Worm (Caenorhabditis elegans): ENCODE measurements around the gene B0294.3.
A peak's percentile ranks its signal among the peaks of the same experiment; 100 is the strongest.

Gene B0294.3

ce11 chrX:1890817-1891216, 1.2 kb upstream of the B0294.3 start:
- TF ChIP-seq hnd-1 (tag; optimal IDR thresholded peaks at IDR 0.05): no peak
- TF ChIP-seq ceh-36 (tag; optimal IDR thresholded peaks at IDR 0.05): no peak
- no peak for TF ChIP-seq ceh-13 (GFP tag; optimal IDR thresholded peaks at IDR 0.05)
- no peak for TF ChIP-seq F13C5.2 (tag; optimal IDR thresholded peaks at IDR 0.05)
- no peak for TF ChIP-seq hmbx-1 (tag; optimal IDR thresholded peaks at IDR 0.05)
- TF ChIP-seq scrt-1 (GFP tag; IDR thresholded peaks at IDR 0.05): no peak
- no peak for TF ChIP-seq ets-7 (tag; optimal IDR thresholded peaks at IDR 0.05)
- TF ChIP-seq tra-4 (tag; optimal IDR thresholded peaks at IDR 0.05): no peak

DNA sequence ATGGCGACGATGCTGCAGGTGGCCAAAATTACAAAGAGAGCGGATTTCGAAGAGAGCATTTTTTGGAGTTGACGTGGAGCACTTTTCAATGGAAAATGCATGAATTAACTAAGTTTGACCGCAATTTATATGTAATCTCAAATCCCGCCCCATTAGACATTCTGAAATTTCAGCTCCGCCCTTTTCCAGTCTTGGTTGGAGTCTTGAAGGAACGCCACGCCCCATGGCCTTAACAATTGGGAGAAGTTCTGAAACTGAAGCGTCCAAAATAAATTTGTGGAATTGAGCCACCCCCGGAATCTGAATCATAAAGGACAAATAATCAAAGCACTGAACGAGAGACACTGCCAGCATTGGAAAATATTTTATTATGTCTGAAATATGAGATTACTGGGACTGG, 5.3 kb downstream of the B0294.3 start, which contains the start of gene B0294.1:
Gene B0294.1 (minus strand): TSS at position 101 of the 400 bp plus-strand sequence.
- TF ChIP-seq scrt-1 (GFP tag; IDR thresholded peaks at IDR 0.05): no peak

ce11 chrX:1901480-1901879, 9.5 kb downstream of the B0294.3 start:
- TF ChIP-seq hmg-4 (GFP tag; optimal IDR thresholded peaks at IDR 0.05): no peak
- no peak for TF ChIP-seq B0310.2 (tag; optimal IDR thresholded peaks at IDR 0.05)
- TF ChIP-seq ceh-13 (GFP tag; optimal IDR thresholded peaks at IDR 0.05): no peak
- TF ChIP-seq tbx-37 (GFP tag; conservative IDR thresholded peaks at IDR 0.05): no peak
- TF ChIP-seq ets-7 (tag; optimal IDR thresholded peaks at IDR 0.05): no peak
- no peak for TF ChIP-seq ama-1 (optimal IDR thresholded peaks at IDR 0.05)
- no peak for TF ChIP-seq F13C5.2 (tag; optimal IDR thresholded peaks at IDR 0.05)

- TF ChIP-seq hmg-4 (GFP tag; optimal IDR thresholded peaks at IDR 0.05) (no peak), scrt-1 (GFP tag; IDR thresholded peaks at IDR 0.05) (no peak), ets-7 (tag; optimal IDR thresholded peaks at IDR 0.05) (no peak), aly-1 (tag; optimal IDR thresholded peaks at IDR 0.05) (no peak)
Observed at ce11 chrX:1907009-1907408, 15.0 kb downstream of the B0294.3 start.

- TF ChIP-seq pes-1 (GFP tag; IDR thresholded peaks at IDR 0.05): peak; percentile 43; the same call in 1 of the 2 replicates
- TF ChIP-seq hnd-1 (tag; optimal IDR thresholded peaks at IDR 0.05): no peak
- TF ChIP-seq tra-4 (tag; optimal IDR thresholded peaks at IDR 0.05): no peak
- TF ChIP-seq tbx-37 (GFP tag; conservative IDR thresholded peaks at IDR 0.05): peak; percentile 28; the same call in 1 of the 2 replicates
- peak; percentile 58 for TF ChIP-seq hmg-4 (GFP tag; optimal IDR thresholded peaks at IDR 0.05)
- peak; percentile 37 for TF ChIP-seq F13C5.2 (tag; optimal IDR thresholded peaks at IDR 0.05)
- TF ChIP-seq tbx-11 (GFP tag; IDR thresholded peaks at IDR 0.05): 0 out of 2 replicates have a peak, but pooled peaks have one; percentile 38
- TF ChIP-seq ets-7 (tag; optimal IDR thresholded peaks at IDR 0.05): no peak
- TF ChIP-seq sea-1 (GFP tag; conservative IDR thresholded peaks at IDR 0.05): no peak
- no peak for TF ChIP-seq B0310.2 (tag; optimal IDR thresholded peaks at IDR 0.05)
- TF ChIP-seq ceh-13 (GFP tag; optimal IDR thresholded peaks at IDR 0.05): no peak
- 0 out of 2 replicates have a peak, but pooled peaks have one; percentile 13 for TF ChIP-seq scrt-1 (GFP tag; IDR thresholded peaks at IDR 0.05)
- TF ChIP-seq ceh-36 (tag; optimal IDR thresholded peaks at IDR 0.05): no peak
Observed at ce11 chrX:1909353-1909752, 17.4 kb downstream of the B0294.3 start.

DNA sequence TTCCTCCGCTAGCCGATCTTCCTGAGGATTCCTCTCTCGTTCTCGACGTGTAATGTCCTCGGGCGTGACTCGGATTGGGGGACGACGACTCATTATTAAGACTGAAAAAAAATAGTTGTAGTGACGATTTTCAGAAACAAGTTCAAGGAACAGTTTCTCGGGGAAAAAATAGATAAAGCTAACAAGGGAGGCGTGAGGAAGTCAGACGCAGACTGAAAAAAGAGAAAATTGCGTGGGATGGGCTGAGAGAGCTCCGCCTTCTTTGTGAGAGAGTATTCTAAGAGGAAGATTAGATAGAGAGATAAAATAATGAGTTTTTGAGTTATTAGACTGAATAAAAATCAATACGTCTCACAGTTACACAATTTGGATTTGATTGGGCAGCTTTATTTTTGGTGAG, 21.3 kb downstream of the B0294.3 start, which contains the start of gene ZC53.1:
Gene ZC53.1 (minus strand): TSS at position 101 of the 400 bp plus-strand sequence.
- no peak for TF ChIP-seq hmg-4 (GFP tag; optimal IDR thresholded peaks at IDR 0.05)
- TF ChIP-seq pes-1 (GFP tag; IDR thresholded peaks at IDR 0.05): no peak
- no peak for TF ChIP-seq hnd-1 (tag; optimal IDR thresholded peaks at IDR 0.05)
- TF ChIP-seq scrt-1 (GFP tag; IDR thresholded peaks at IDR 0.05): no peak
- no peak for TF ChIP-seq sea-1 (GFP tag; conservative IDR thresholded peaks at IDR 0.05)
- TF ChIP-seq flt-1 (GFP tag; IDR thresholded peaks at IDR 0.05): no peak
- no peak for TF ChIP-seq tbx-37 (GFP tag; conservative IDR thresholded peaks at IDR 0.05)
- no peak for TF ChIP-seq F13C5.2 (tag; optimal IDR thresholded peaks at IDR 0.05)
- no peak for TF ChIP-seq tbx-11 (GFP tag; IDR thresholded peaks at IDR 0.05)
- no peak for TF ChIP-seq tra-4 (tag; optimal IDR thresholded peaks at IDR 0.05)
- no peak for TF ChIP-seq ama-1 (optimal IDR thresholded peaks at IDR 0.05)
- TF ChIP-seq B0310.2 (tag; optimal IDR thresholded peaks at IDR 0.05): no peak
- TF ChIP-seq aly-1 (tag; optimal IDR thresholded peaks at IDR 0.05): no peak
- no peak for TF ChIP-seq hmbx-1 (tag; optimal IDR thresholded peaks at IDR 0.05)
- no peak for TF ChIP-seq ceh-36 (tag; optimal IDR thresholded peaks at IDR 0.05)
- TF ChIP-seq ceh-13 (GFP tag; optimal IDR thresholded peaks at IDR 0.05): no peak
- no peak for TF ChIP-seq ets-7 (tag; optimal IDR thresholded peaks at IDR 0.05)

DNA sequence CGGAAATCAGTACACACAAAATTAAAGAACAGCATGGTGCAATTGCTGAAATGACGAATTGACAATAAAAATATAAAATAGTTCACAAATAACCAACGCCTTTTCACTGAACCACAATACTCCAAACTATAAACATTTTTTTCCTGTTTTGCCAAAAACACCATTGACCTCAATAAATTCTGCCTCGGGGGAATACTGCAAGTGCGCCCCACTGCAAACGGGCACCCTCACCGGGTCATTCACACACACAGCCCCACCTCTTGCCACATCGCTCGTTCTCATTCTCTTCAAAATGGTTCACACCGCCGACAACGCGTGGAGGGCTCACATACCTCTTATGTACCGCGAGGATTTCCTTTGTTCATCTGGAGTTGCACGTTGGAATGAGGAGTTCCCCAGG, 23.0 kb downstream of the B0294.3 start, which contains the start of gene rgs-9:
Gene rgs-9 (plus strand): TSS at position 237 of the 400 bp plus-strand sequence.
- TF ChIP-seq pes-1 (GFP tag; IDR thresholded peaks at IDR 0.05): no peak

- TF ChIP-seq hmg-4 (GFP tag; optimal IDR thresholded peaks at IDR 0.05): no peak
- TF ChIP-seq ets-7 (tag; optimal IDR thresholded peaks at IDR 0.05): no peak
- no peak for TF ChIP-seq hmbx-1 (tag; optimal IDR thresholded peaks at IDR 0.05)
- no peak for TF ChIP-seq sea-1 (GFP tag; conservative IDR thresholded peaks at IDR 0.05)
- TF ChIP-seq aly-1 (tag; optimal IDR thresholded peaks at IDR 0.05): no peak
- no peak for TF ChIP-seq F13C5.2 (tag; optimal IDR thresholded peaks at IDR 0.05)
- TF ChIP-seq pes-1 (GFP tag; IDR thresholded peaks at IDR 0.05): no peak
- TF ChIP-seq hnd-1 (tag; optimal IDR thresholded peaks at IDR 0.05): no peak
- no peak for TF ChIP-seq B0310.2 (tag; optimal IDR thresholded peaks at IDR 0.05)
- TF ChIP-seq tra-4 (tag; optimal IDR thresholded peaks at IDR 0.05): no peak
- no peak for TF ChIP-seq scrt-1 (GFP tag; IDR thresholded peaks at IDR 0.05)
Observed at ce11 chrX:1917169-1917568, 25.2 kb downstream of the B0294.3 start, which contains the start of gene dot-1.5. Gene dot-1.5 (plus strand): TSS chrX:1917469.

ce11 chrX:1922294-1922693, 30.3 kb downstream of the B0294.3 start, which contains the start of gene ZC53.22:
Gene ZC53.22 (minus strand): TSS chrX:1922394.
- no peak for TF ChIP-seq ets-7 (tag; optimal IDR thresholded peaks at IDR 0.05)
- no peak for TF ChIP-seq aly-1 (tag; optimal IDR thresholded peaks at IDR 0.05)
- TF ChIP-seq flt-1 (GFP tag; IDR thresholded peaks at IDR 0.05): no peak
- no peak for TF ChIP-seq tra-4 (tag; optimal IDR thresholded peaks at IDR 0.05)
- no peak for TF ChIP-seq ama-1 (optimal IDR thresholded peaks at IDR 0.05)
- TF ChIP-seq B0310.2 (tag; optimal IDR thresholded peaks at IDR 0.05): no peak
- no peak for TF ChIP-seq sea-1 (GFP tag; conservative IDR thresholded peaks at IDR 0.05)
- TF ChIP-seq F13C5.2 (tag; optimal IDR thresholded peaks at IDR 0.05): no peak
- TF ChIP-seq ceh-13 (GFP tag; optimal IDR thresholded peaks at IDR 0.05): no peak
- TF ChIP-seq hmg-4 (GFP tag; optimal IDR thresholded peaks at IDR 0.05): no peak
- no peak for TF ChIP-seq pes-1 (GFP tag; IDR thresholded peaks at IDR 0.05)
- no peak for TF ChIP-seq tbx-37 (GFP tag; conservative IDR thresholded peaks at IDR 0.05)
- TF ChIP-seq hmbx-1 (tag; optimal IDR thresholded peaks at IDR 0.05): no peak
- TF ChIP-seq tbx-11 (GFP tag; IDR thresholded peaks at IDR 0.05): no peak
- TF ChIP-seq ceh-36 (tag; optimal IDR thresholded peaks at IDR 0.05): no peak
- no peak for TF ChIP-seq scrt-1 (GFP tag; IDR thresholded peaks at IDR 0.05)
- no peak for TF ChIP-seq hnd-1 (tag; optimal IDR thresholded peaks at IDR 0.05)

Data from whole organism, early embryonic.